Worm (Caenorhabditis elegans) whole organism, L3 larva: ENCODE data around the gene dbn-1.
A peak's percentile ranks its signal among the peaks of the same experiment; 100 is the strongest.

Source experiments
- R02D3.7 ChIP-seq: fragments of 150-350 bp; optimal IDR thresholded peaks from 2 replicates; lab custom pipeline; 2014; ENCODE audit warnings: missing biosample characterization, missing genetic modification characterization
- ZK546.5 ChIP-seq: sonication (generic microtip); optimal IDR thresholded peaks from 2 replicates; lab custom pipeline; 2017; ENCODE audit warnings: missing biosample characterization, missing genetic modification characterization
- aly-2 ChIP-seq: fragments of 150-350 bp; optimal IDR thresholded peaks from 2 replicates; lab custom pipeline; 2014; ENCODE audit warnings: missing biosample characterization, missing genetic modification characterization
- ama-1 ChIP-seq: fragments of 150-350 bp; optimal IDR thresholded peaks from 2 replicates; lab custom pipeline; 2018
- ceh-16 ChIP-seq: sonication (generic microtip); optimal IDR thresholded peaks from 2 replicates; lab custom pipeline; 2017; ENCODE audit warnings: missing biosample characterization, missing genetic modification characterization
- ceh-28 ChIP-seq: fragments of 150-350 bp; optimal IDR thresholded peaks from 2 replicates; lab custom pipeline; 2014; ENCODE audit warnings: missing biosample characterization, missing genetic modification reagents, missing genetic modification characterization
- ceh-82 ChIP-seq: fragments of 150-350 bp; optimal IDR thresholded peaks from 2 replicates; lab custom pipeline; 2014; ENCODE audit warnings: missing biosample characterization, missing genetic modification characterization
- ceh-9 ChIP-seq: sonication (generic microtip); optimal IDR thresholded peaks from 2 replicates; lab custom pipeline; 2018; ENCODE audit warnings: missing biosample characterization, missing genetic modification characterization
- daf-12 ChIP-seq: fragments of 150-350 bp; optimal IDR thresholded peaks from 2 replicates; lab custom pipeline; 2014; ENCODE audit warnings: missing biosample characterization, missing genetic modification reagents, missing genetic modification characterization
- elt-1 ChIP-seq: fragments of 150-350 bp; optimal IDR thresholded peaks from 2 replicates; lab custom pipeline; 2014; ENCODE audit warnings: missing biosample characterization, missing genetic modification characterization
- elt-2 ChIP-seq: sonication (generic microtip); optimal IDR thresholded peaks from 2 replicates; lab custom pipeline; 2016; ENCODE audit warnings: missing genetic modification reagents, mild to moderate bottlenecking, missing genetic modification characterization, missing compliant biosample characterization
- elt-3 ChIP-seq, 3 experiments: fragments of 150-350 bp in 1 of 3; sonication (generic microtip) in 2 of 3; optimal IDR thresholded peaks; 2 replicates in 2 of 3; 4 replicates in 1 of 3; lab custom pipeline; 2014 to 2017; ENCODE audit warnings: missing biosample characterization in 3 of 3, missing genetic modification characterization in 3 of 3
- eor-1 ChIP-seq, 2 experiments: fragments of 150-350 bp; optimal IDR thresholded peaks; 2 replicates each; lab custom pipeline; 2014 to 2018; ENCODE audit warnings: missing biosample characterization in 2 of 2, missing genetic modification characterization in 2 of 2
- fkh-2 ChIP-seq: fragments of 150-350 bp; optimal IDR thresholded peaks from 2 replicates; lab custom pipeline; 2014; ENCODE audit warnings: missing biosample characterization, missing genetic modification reagents, missing genetic modification characterization
- fos-1 ChIP-seq: fragments of 150-350 bp; optimal IDR thresholded peaks from 2 replicates; lab custom pipeline; 2014; ENCODE audit warnings: missing biosample characterization, missing genetic modification characterization
- hmg-11 ChIP-seq: sonication (generic microtip); optimal IDR thresholded peaks from 2 replicates; lab custom pipeline; 2016; ENCODE audit warnings: missing genetic modification characterization, missing compliant biosample characterization
- lin-15B ChIP-seq: fragments of 150-350 bp; optimal IDR thresholded peaks from 2 replicates; lab custom pipeline; 2014; ENCODE audit warnings: missing biosample characterization, missing genetic modification characterization
- lin-39 ChIP-seq: fragments of 150-350 bp; optimal IDR thresholded peaks from 2 replicates; lab custom pipeline; 2018; ENCODE audit warnings: missing biosample characterization, missing genetic modification reagents, missing genetic modification characterization
- lsy-12 ChIP-seq: sonication (generic microtip); optimal IDR thresholded peaks from 2 replicates; lab custom pipeline; 2016; ENCODE audit warnings: mild to moderate bottlenecking, missing genetic modification characterization, missing compliant biosample characterization
- mdl-1 ChIP-seq: fragments of 150-350 bp; optimal IDR thresholded peaks from 2 replicates; lab custom pipeline; 2014; ENCODE audit warnings: missing biosample characterization, missing genetic modification characterization
- mml-1 ChIP-seq: fragments of 150-350 bp; sonication (generic microtip); optimal IDR thresholded peaks from 3 replicates; lab custom pipeline; 2014; ENCODE audit warnings: missing biosample characterization, missing genetic modification characterization
- nfya-1 ChIP-seq: sonication (generic microtip); optimal IDR thresholded peaks from 2 replicates; lab custom pipeline; 2017; ENCODE audit warnings: missing genetic modification characterization, mild to moderate bottlenecking, missing compliant biosample characterization, antibody characterized with exemption, moderate library complexity; ENCODE audit not compliant: insufficient read depth
- nhr-11 ChIP-seq: fragments of 150-350 bp; optimal IDR thresholded peaks from 2 replicates; lab custom pipeline; 2014; ENCODE audit warnings: missing biosample characterization, missing genetic modification characterization
- nhr-23 ChIP-seq: fragments of 150-350 bp; optimal IDR thresholded peaks from 2 replicates; lab custom pipeline; 2014; ENCODE audit warnings: missing biosample characterization, missing genetic modification reagents, missing genetic modification characterization
- nhr-237 ChIP-seq: fragments of 150-350 bp; optimal IDR thresholded peaks from 2 replicates; lab custom pipeline; 2014; ENCODE audit warnings: missing biosample characterization, missing genetic modification characterization
- nhr-25 ChIP-seq: sonication (generic microtip); optimal IDR thresholded peaks from 2 replicates; lab custom pipeline; 2017; ENCODE audit warnings: missing biosample characterization, missing genetic modification characterization
- nhr-43 ChIP-seq: sonication (generic microtip); optimal IDR thresholded peaks from 2 replicates; lab custom pipeline; 2016; ENCODE audit warnings: mild to moderate bottlenecking, missing genetic modification characterization, missing compliant biosample characterization; ENCODE audit not compliant: poor library complexity, severe bottlenecking
- nhr-67 ChIP-seq: fragments of 150-350 bp; optimal IDR thresholded peaks from 2 replicates; lab custom pipeline; 2014; ENCODE audit warnings: missing biosample characterization, missing genetic modification characterization
- nhr-77 ChIP-seq: fragments of 150-350 bp; optimal IDR thresholded peaks from 2 replicates; lab custom pipeline; 2014; ENCODE audit warnings: missing biosample characterization, missing genetic modification characterization
- pha-4 ChIP-seq: fragments of 150-350 bp; optimal IDR thresholded peaks from 2 replicates; lab custom pipeline; 2014; ENCODE audit warnings: missing biosample characterization, missing genetic modification reagents, missing genetic modification characterization
- pqm-1 ChIP-seq: fragments of 150-350 bp; optimal IDR thresholded peaks from 2 replicates; lab custom pipeline; 2017; ENCODE audit warnings: missing biosample characterization, missing genetic modification characterization, inconsistent platforms
- sea-2 ChIP-seq: fragments of 150-350 bp; sonication (generic microtip); optimal IDR thresholded peaks from 4 replicates; lab custom pipeline; 2014; ENCODE audit warnings: missing biosample characterization, missing genetic modification reagents, missing genetic modification characterization
- skn-1 ChIP-seq: fragments of 150-350 bp; optimal IDR thresholded peaks from 2 replicates; lab custom pipeline; 2014; ENCODE audit warnings: missing biosample characterization, missing genetic modification characterization
- snpc-4 ChIP-seq: fragments of 150-350 bp; optimal IDR thresholded peaks from 2 replicates; lab custom pipeline; 2014; ENCODE audit warnings: missing biosample characterization, missing genetic modification characterization
- tbx-2 ChIP-seq: sonication (generic microtip); optimal IDR thresholded peaks from 2 replicates; lab custom pipeline; 2016; ENCODE audit warnings: mild to moderate bottlenecking, missing genetic modification characterization, missing compliant biosample characterization
- unc-39 ChIP-seq: sonication (generic microtip); optimal IDR thresholded peaks from 4 replicates; lab custom pipeline; 2017; ENCODE audit warnings: missing biosample characterization, missing genetic modification characterization
- unc-62 ChIP-seq: fragments of 150-350 bp; sonication (generic microtip); optimal IDR thresholded peaks from 4 replicates; lab custom pipeline; 2014; ENCODE audit warnings: missing biosample characterization, missing genetic modification reagents, missing genetic modification characterization
- zag-1 ChIP-seq: fragments of 150-350 bp; optimal IDR thresholded peaks from 2 replicates; lab custom pipeline; 2014; ENCODE audit warnings: missing biosample characterization, missing genetic modification characterization
- ztf-11 ChIP-seq: fragments of 150-350 bp; optimal IDR thresholded peaks from 2 replicates; lab custom pipeline; 2014; ENCODE audit warnings: missing biosample characterization, missing genetic modification characterization

The dbn-1 gene

DNA sequence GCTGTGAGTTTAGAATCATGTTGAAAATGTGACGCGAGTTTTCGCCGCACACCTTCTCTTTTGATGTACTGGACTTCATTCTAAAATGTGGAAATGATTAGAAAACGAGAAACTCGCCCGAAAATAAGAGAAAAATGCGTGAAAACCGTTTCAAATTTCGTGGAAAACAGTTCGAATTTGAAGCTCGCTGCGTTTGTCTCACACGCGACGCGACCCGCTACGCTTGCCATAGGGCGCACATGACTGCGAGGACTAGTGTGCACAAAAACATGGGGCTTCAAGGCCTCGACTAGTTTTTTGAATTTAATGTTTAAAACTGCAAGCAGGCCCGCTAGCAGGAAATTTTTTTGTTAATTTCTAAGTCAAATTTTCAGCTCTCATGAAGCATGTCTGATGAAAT, 9.3 kb upstream of the dbn-1 start, which contains the start of the genes cyk-4 and pdr-1:
Gene cyk-4, minus strand, starts transcription at position 80 of the 400 bp plus-strand sequence.
Gene pdr-1, plus strand, starts transcription at position 369 of the 400 bp plus-strand sequence.
- TF ChIP-seq elt-1 (tag; lab: Kevin White, UChicago), result no peak
- peak; percentile 71 for TF ChIP-seq nhr-23 (tag; lab: Kevin White, UChicago)
- TF ChIP-seq nfya-1, result peak; percentile 80
- TF ChIP-seq pqm-1, result peak; percentile 32
- peak; percentile 62 for TF ChIP-seq lin-39
- no peak for TF ChIP-seq nhr-237 (tag; lab: Kevin White, UChicago)
- TF ChIP-seq nhr-43 (tag; lab: Kevin White, UChicago), result peak; percentile 25
- TF ChIP-seq nhr-25 (tag; lab: Kevin White, UChicago), result peak; percentile 57
- TF ChIP-seq ama-1 (lab: Kevin White, UChicago), result peak; percentile 26
- peak; percentile 89 for TF ChIP-seq lin-15B

- no peak for TF ChIP-seq skn-1 (tag; lab: Kevin White, UChicago)
- no peak for TF ChIP-seq pha-4 (tag; lab: Kevin White, UChicago)
- TF ChIP-seq unc-62, result no peak
- no peak for TF ChIP-seq nhr-11 (tag; lab: Kevin White, UChicago)
- TF ChIP-seq mml-1 (tag; lab: Kevin White, UChicago), result no peak
- TF ChIP-seq unc-39 (tag; lab: Kevin White, UChicago), result no peak
- no peak for TF ChIP-seq pqm-1
- TF ChIP-seq elt-3 (tag; optimal IDR thresholded peaks at IDR 0.05; lab: Kevin White, UChicago), result no peak
- TF ChIP-seq lin-15B, result no peak
- TF ChIP-seq nhr-43 (tag; lab: Kevin White, UChicago), result no peak
- TF ChIP-seq ceh-28 (tag; lab: Kevin White, UChicago), result no peak
These were observed 8.1 kb upstream of the dbn-1 start for ce11 chrIII:13770017-13770416.

- TF ChIP-seq ceh-16 (tag; lab: Kevin White, UChicago), result no peak
- peak; percentile 5 for TF ChIP-seq hmg-11 (tag; lab: Kevin White, UChicago)
- TF ChIP-seq R02D3.7 (tag; lab: Kevin White, UChicago), result no peak
- TF ChIP-seq pha-4 (tag; lab: Kevin White, UChicago), result peak; percentile 1
These were observed 6.3 kb upstream of the dbn-1 start, which contains the start of gene rml-1 for ce11 chrIII:13768074-13768662. Gene rml-1 (minus strand): TSS chrIII:13768092.

DNA sequence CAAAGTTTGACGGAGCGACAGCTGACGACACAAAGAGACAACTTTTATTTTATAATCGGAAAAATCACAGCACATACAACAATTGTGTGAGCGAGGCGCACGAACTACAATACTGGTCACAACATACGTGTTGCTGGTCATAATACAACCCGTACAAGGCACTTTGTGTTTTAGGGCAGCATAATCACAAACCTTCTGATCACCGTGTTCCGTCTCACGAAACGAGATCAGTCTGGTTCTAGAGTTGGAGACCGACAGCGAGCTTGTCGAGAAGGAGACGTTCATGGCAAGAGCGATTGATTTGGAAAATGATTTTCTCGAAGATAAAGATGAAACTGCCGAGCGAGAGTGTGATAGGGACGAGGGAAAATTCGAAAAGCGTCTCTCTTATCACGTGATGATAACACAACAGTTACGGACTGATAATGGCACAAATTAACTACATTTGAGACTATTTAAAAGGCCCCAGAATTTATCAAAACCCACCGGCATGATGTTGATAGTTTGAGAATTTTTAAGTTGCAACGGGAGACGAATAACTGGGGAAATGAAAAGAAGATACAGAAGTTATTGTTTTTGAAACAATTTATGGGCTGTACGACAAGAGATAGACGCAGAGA, 4.9 kb upstream of the dbn-1 start:
- TF ChIP-seq nhr-67, result no peak
- peak; percentile 46 for TF ChIP-seq pqm-1
- TF ChIP-seq aly-2, result no peak
- no peak for TF ChIP-seq daf-12 (tag; lab: Kevin White, UChicago)
- no peak for TF ChIP-seq pha-4 (tag; lab: Kevin White, UChicago)
- no peak for TF ChIP-seq zag-1 (tag; lab: Kevin White, UChicago)
- no peak for TF ChIP-seq elt-1 (tag; lab: Kevin White, UChicago)
- no peak for TF ChIP-seq eor-1 (tag; optimal IDR thresholded peaks at IDR 0.05; lab: Kevin White, UChicago)
- TF ChIP-seq ceh-82 (tag; lab: Kevin White, UChicago), result no peak
- peak; percentile 76 for TF ChIP-seq nhr-43 (tag; lab: Kevin White, UChicago)
- TF ChIP-seq unc-62, result no peak
- no peak for TF ChIP-seq mml-1 (tag; lab: Kevin White, UChicago)
- TF ChIP-seq mdl-1 (tag; lab: Kevin White, UChicago), result no peak
- no peak for TF ChIP-seq fkh-2 (tag; lab: Kevin White, UChicago)
- no peak for TF ChIP-seq snpc-4 (tag; lab: Kevin White, UChicago)
- peak; percentile 94 for TF ChIP-seq elt-2 (tag; lab: Kevin White, UChicago)
- no peak for TF ChIP-seq tbx-2
- TF ChIP-seq fos-1 (tag; lab: Kevin White, UChicago), result no peak
- TF ChIP-seq lsy-12 (tag; lab: Kevin White, UChicago), result peak; percentile 31
- TF ChIP-seq nhr-11 (tag; lab: Kevin White, UChicago), result no peak
- TF ChIP-seq ztf-11, result no peak
- TF ChIP-seq sea-2 (GFP tag; lab: Kevin White, UChicago), result no peak
- no peak for TF ChIP-seq ZK546.5 (tag; lab: Kevin White, UChicago)
- peak; percentile 8 for TF ChIP-seq nfya-1
- TF ChIP-seq nhr-25 (tag; lab: Kevin White, UChicago), result no peak
- no peak for TF ChIP-seq ceh-9 (tag; lab: Kevin White, UChicago)
- TF ChIP-seq nhr-77 (tag; lab: Kevin White, UChicago), result no peak
